Worm (Caenorhabditis elegans): ENCODE results near the gene srh-48.

srh-48 gene

ce11 chrII:9397496-9397895 lies 17.6 kb downstream of the srh-48 start, which contains the start of gene Y51B9A.9:
Gene Y51B9A.9 (minus strand): TSS chrII:9397596.
- TF ChIP-seq somi-1 (GFP tag; optimal IDR thresholded peaks at IDR 0.05) (no peak), ztf-26 (tag; optimal IDR thresholded peaks at IDR 0.05) (no peak), ceh-79 (tag; optimal IDR thresholded peaks at IDR 0.05) (no peak), nfyb-1 (GFP tag; IDR thresholded peaks at IDR 0.05) (no peak), D2030.7 (GFP tag; IDR thresholded peaks at IDR 0.05) (no peak), fkh-3 (tag; optimal IDR thresholded peaks at IDR 0.05) (no peak), madf-3 (GFP tag; IDR thresholded peaks at IDR 0.05) (no peak), athp-1 (tag; optimal IDR thresholded peaks at IDR 0.05) (no peak), chd-7 (tag; optimal IDR thresholded peaks at IDR 0.05) (no peak), die-1 (tag; optimal IDR thresholded peaks at IDR 0.05) (no peak), efl-1 (GFP tag; optimal IDR thresholded peaks at IDR 0.05) (no peak), Y79H2A.3 (GFP tag; conservative IDR thresholded peaks at IDR 0.05) (no peak), let-526 (GFP tag; IDR thresholded peaks at IDR 0.05) (no peak), C17E4.6 (GFP tag; IDR thresholded peaks at IDR 0.05) (no peak)

- TF ChIP-seq madf-3 (GFP tag; IDR thresholded peaks at IDR 0.05), result no peak
- TF ChIP-seq pha-4 (tag; optimal IDR thresholded peaks at IDR 0.05), result no peak
- TF ChIP-seq snpc-1.1 (tag; optimal IDR thresholded peaks at IDR 0.05; ENCODE audit: insufficient read depth), result no peak
- no peak for TF ChIP-seq unc-62 (GFP tag; optimal IDR thresholded peaks at IDR 0.05)
- no peak for TF ChIP-seq ceh-100 (GFP tag; IDR thresholded peaks at IDR 0.05)
- no peak for TF ChIP-seq zim-3 (tag; optimal IDR thresholded peaks at IDR 0.05)
- TF ChIP-seq attf-3 (GFP tag; conservative IDR thresholded peaks at IDR 0.05), result no peak
- TF ChIP-seq snpc-4 (GFP tag; optimal IDR thresholded peaks at IDR 0.05), result no peak
- no peak for TF ChIP-seq snpc-4 (tag; optimal IDR thresholded peaks at IDR 0.05)
- TF ChIP-seq F22D6.2 (tag; optimal IDR thresholded peaks at IDR 0.05), result no peak
- TF ChIP-seq mcd-1 (GFP tag; IDR thresholded peaks at IDR 0.05), result no peak
- no peak for TF ChIP-seq lin-40 (tag; optimal IDR thresholded peaks at IDR 0.05)
- TF ChIP-seq ztf-28 (GFP tag; IDR thresholded peaks at IDR 0.05), result no peak
- TF ChIP-seq ceh-40 (GFP tag; IDR thresholded peaks at IDR 0.05), result no peak
Measured at ce11 chrII:9398370-9398901, 18.5 kb downstream of the srh-48 start, which contains the start of the genes Y51B9A.14 and Y51B9A.8. Gene Y51B9A.14 (minus strand): TSS chrII:9398470. Gene Y51B9A.8 (plus strand): TSS chrII:9398851.

ce11 chrII:9399746-9400145 lies 19.9 kb downstream of the srh-48 start, which contains the start of gene Y51B9A.7:
Gene Y51B9A.7 (plus strand): TSS chrII:9400046.
- no peak for TF ChIP-seq rpc-1 (optimal IDR thresholded peaks at IDR 0.05)
- TF ChIP-seq rpc-1 (tag; optimal IDR thresholded peaks at IDR 0.05), result no peak
- TF ChIP-seq attf-5 (GFP tag; optimal IDR thresholded peaks at IDR 0.05), result no peak
- no peak for TF ChIP-seq egl-44 (GFP tag; IDR thresholded peaks at IDR 0.05)
- no peak for TF ChIP-seq F57C9.4 (tag; optimal IDR thresholded peaks at IDR 0.05)
- no peak for TF ChIP-seq sdz-38 (tag; optimal IDR thresholded peaks at IDR 0.05)

- TF ChIP-seq snpc-1.3 (tag; optimal IDR thresholded peaks at IDR 0.05; ENCODE audit: insufficient read depth) (no peak), rec-8 (tag; optimal IDR thresholded peaks at IDR 0.05) (no peak), cebp-1 (GFP tag; IDR thresholded peaks at IDR 0.05) (no peak), cebp-1 (tag; optimal IDR thresholded peaks at IDR 0.05) (no peak), mcd-1 (GFP tag; IDR thresholded peaks at IDR 0.05) (no peak), attf-5 (GFP tag; optimal IDR thresholded peaks at IDR 0.05) (no peak), aptf-3 (GFP tag; IDR thresholded peaks at IDR 0.05) (no peak), F57A8.1 (GFP tag; optimal IDR thresholded peaks at IDR 0.05) (no peak), hmg-1.2 (GFP tag; IDR thresholded peaks at IDR 0.05) (no peak), madf-6 (GFP tag; IDR thresholded peaks at IDR 0.05) (no peak), hrde-1 (tag; optimal IDR thresholded peaks at IDR 0.05; ENCODE audit: borderline replicate concordance) (no peak), Y79H2A.3 (GFP tag; conservative IDR thresholded peaks at IDR 0.05) (no peak), B0261.1 (tag; optimal IDR thresholded peaks at IDR 0.05) (no peak), tlf-1 (GFP tag; optimal IDR thresholded peaks at IDR 0.05) (no peak)
Measured at ce11 chrII:9403087-9403486, 23.2 kb downstream of the srh-48 start, which contains the start of gene Y51B9A.6. Gene Y51B9A.6 (minus strand): TSS chrII:9403187.
